Fruit fly (Drosophila melanogaster) whole organism, embryonic: ENCODE results near the gene CG13086.

Source experiments
- Awh ChIP-seq: fragments of 200-800 bp; sonication (Bioruptor generic); IDR thresholded peaks from 2 replicates; pipeline ENCODE4, ENCODE4 v1.3.6; 2022; ENCODE audit warnings: missing biosample characterization, missing genetic modification characterization
- CG10209 ChIP-seq: fragments of 200-800 bp; sonication (Bioruptor generic); optimal IDR thresholded peaks from 3 replicates; lab custom pipeline; 2017; ENCODE audit warnings: missing biosample characterization, mild to moderate bottlenecking, missing genetic modification characterization, missing genetic modification reagents
- CG10274 ChIP-seq: fragments of 200-800 bp; sonication (Bioruptor generic); optimal IDR thresholded peaks from 3 replicates; lab custom pipeline; 2017; ENCODE audit warnings: missing biosample characterization, mild to moderate bottlenecking, missing genetic modification characterization
- CG11695 ChIP-seq: fragments of 200-800 bp; sonication (Bioruptor generic); IDR thresholded peaks from 3 replicates; pipeline ENCODE4 v1.3.6; 2022; ENCODE audit warnings: missing biosample characterization, missing genetic modification characterization
- CG13287 ChIP-seq: fragments of 200-800 bp; sonication (Bioruptor generic); IDR thresholded peaks from 2 replicates; pipeline ENCODE4 v1.3.6; 2022; ENCODE audit warnings: missing biosample characterization, missing genetic modification characterization; ENCODE audit not compliant: partially characterized antibody
- CG13296 ChIP-seq: fragments of 200-800 bp; sonication (Bioruptor generic); optimal IDR thresholded peaks from 3 replicates; lab custom pipeline; 2018; ENCODE audit warnings: missing biosample characterization, mild to moderate bottlenecking, missing genetic modification characterization
- CG14710 ChIP-seq: fragments of 200-800 bp; sonication (Bioruptor generic); optimal IDR thresholded peaks from 3 replicates; lab custom pipeline; 2019; ENCODE audit warnings: missing biosample characterization, mild to moderate bottlenecking, missing genetic modification characterization, moderate library complexity
- CG15269 ChIP-seq: fragments of 200-800 bp; sonication (Bioruptor generic); optimal IDR thresholded peaks from 2 replicates; lab custom pipeline; 2018; ENCODE audit warnings: missing biosample characterization, mild to moderate bottlenecking, missing genetic modification characterization, moderate library complexity
- CG15514 ChIP-seq: fragments of 200-800 bp; sonication (Bioruptor generic); optimal IDR thresholded peaks from 3 replicates; lab custom pipeline; 2017; ENCODE audit warnings: missing biosample characterization, missing genetic modification characterization, mild to moderate bottlenecking, moderate library complexity, missing genetic modification reagents
- CG15601 ChIP-seq: fragments of 200-800 bp; sonication (Bioruptor generic); optimal IDR thresholded peaks from 3 replicates; lab custom pipeline; 2019; ENCODE audit warnings: missing biosample characterization, mild to moderate bottlenecking, missing genetic modification characterization, moderate library complexity
- CG17186 ChIP-seq: fragments of 200-800 bp; sonication (Bioruptor generic); optimal IDR thresholded peaks from 3 replicates; lab custom pipeline; 2017; ENCODE audit warnings: missing biosample characterization, missing genetic modification reagents, missing genetic modification characterization
- CG17359 ChIP-seq: fragments of 200-800 bp; sonication (Bioruptor generic); optimal IDR thresholded peaks from 3 replicates; lab custom pipeline; 2018; ENCODE audit warnings: missing biosample characterization, mild to moderate bottlenecking, missing genetic modification characterization, moderate library complexity
- CG18599 ChIP-seq: fragments of 200-800 bp; sonication (Bioruptor generic); optimal IDR thresholded peaks from 3 replicates; lab custom pipeline; 2017; ENCODE audit warnings: missing biosample characterization, missing genetic modification characterization, mild to moderate bottlenecking, moderate library complexity, missing genetic modification reagents
- CG2875 ChIP-seq: fragments of 200-800 bp; sonication (Bioruptor generic); optimal IDR thresholded peaks from 2 replicates; lab custom pipeline; 2017; ENCODE audit warnings: missing biosample characterization, mild to moderate bottlenecking, missing genetic modification characterization, missing genetic modification reagents
- CG30403 ChIP-seq: fragments of 200-800 bp; sonication (Bioruptor generic); optimal IDR thresholded peaks from 3 replicates; lab custom pipeline; 2016; ENCODE audit warnings: missing biosample characterization, missing genetic modification characterization
- CG31388 ChIP-seq: fragments of 200-800 bp; sonication (Bioruptor generic); optimal IDR thresholded peaks from 2 replicates; lab custom pipeline; 2016; ENCODE audit warnings: missing biosample characterization, missing genetic modification characterization
- CG32532 ChIP-seq: fragments of 200-800 bp; sonication (Bioruptor generic); IDR thresholded peaks from 2 replicates; pipeline ENCODE4 v1.3.6; 2022; ENCODE audit warnings: missing biosample characterization, missing genetic modification characterization
- CG33213 ChIP-seq: fragments of 200-800 bp; sonication (Bioruptor generic); optimal IDR thresholded peaks from 3 replicates; lab custom pipeline; 2016; ENCODE audit warnings: missing biosample characterization, missing genetic modification characterization
- CG6791 ChIP-seq: fragments of 200-800 bp; sonication (Bioruptor generic); IDR thresholded peaks from 3 replicates; pipeline ENCODE4 v1.3.6; 2022; ENCODE audit warnings: missing biosample characterization, missing genetic modification characterization; ENCODE audit not compliant: partially characterized antibody
- CG7372 ChIP-seq: fragments of 200-800 bp; sonication (Bioruptor generic); IDR thresholded peaks from 2 replicates; pipeline ENCODE4 v1.3.6; 2022; ENCODE audit warnings: missing biosample characterization, missing genetic modification characterization
- CG7745 ChIP-seq: fragments of 200-800 bp; sonication (Bioruptor generic); optimal IDR thresholded peaks from 2 replicates; lab custom pipeline; 2018; ENCODE audit warnings: missing biosample characterization, mild to moderate bottlenecking, missing genetic modification characterization, moderate library complexity
- CG7786 ChIP-seq: fragments of 200-800 bp; sonication (Bioruptor generic); optimal IDR thresholded peaks from 2 replicates; lab custom pipeline; 2016; ENCODE audit warnings: missing biosample characterization, missing genetic modification characterization
- CG9215 ChIP-seq: fragments of 200-800 bp; sonication (Bioruptor generic); IDR thresholded peaks from 2 replicates; pipeline ENCODE4 v1.3.6; 2022; ENCODE audit warnings: missing biosample characterization, missing genetic modification characterization
- D19B ChIP-seq: fragments of 200-800 bp; sonication (Bioruptor generic); optimal IDR thresholded peaks from 2 replicates; lab custom pipeline; 2017; ENCODE audit warnings: missing biosample characterization, mild to moderate bottlenecking, missing genetic modification characterization
- Dll ChIP-seq: fragments of 200-800 bp; sonication (Bioruptor generic); IDR thresholded peaks from 4 replicates; pipeline ENCODE4 v1.3.6; 2022; ENCODE audit warnings: missing biosample characterization, missing genetic modification characterization; ENCODE audit not compliant: partially characterized antibody
- Drgx ChIP-seq: fragments of 200-800 bp; sonication (Bioruptor generic); IDR thresholded peaks from 2 replicates; pipeline ENCODE4 v1.3.6; 2022; ENCODE audit warnings: missing biosample characterization, missing genetic modification characterization
- HLH3B ChIP-seq: fragments of 200-800 bp; sonication (Bioruptor generic); IDR thresholded peaks from 2 replicates; pipeline ENCODE4 v1.3.6; 2022; ENCODE audit warnings: missing biosample characterization, missing genetic modification characterization
- HmgD ChIP-seq: fragments of 200-800 bp; sonication (Bioruptor generic); optimal IDR thresholded peaks from 3 replicates; lab custom pipeline; 2016; ENCODE audit warnings: missing biosample characterization, missing genetic modification characterization
- Hmr ChIP-seq: fragments of 200-800 bp; sonication (Bioruptor generic); optimal IDR thresholded peaks from 3 replicates; lab custom pipeline; 2017; ENCODE audit warnings: mild to moderate bottlenecking, missing biosample characterization, missing genetic modification reagents, missing genetic modification characterization
- Hr3 ChIP-seq: fragments of 200-800 bp; sonication (Bioruptor generic); optimal IDR thresholded peaks from 3 replicates; lab custom pipeline; 2016; ENCODE audit warnings: missing biosample characterization, missing genetic modification characterization
- MTF-1 ChIP-seq: fragments of 200-800 bp; sonication (Bioruptor generic); optimal IDR thresholded peaks from 2 replicates; lab custom pipeline; 2018; ENCODE audit warnings: missing biosample characterization, mild to moderate bottlenecking, missing genetic modification characterization, borderline replicate concordance
- Meics ChIP-seq: fragments of 200-800 bp; sonication (Bioruptor generic); optimal IDR thresholded peaks from 2 replicates; lab custom pipeline; 2017; ENCODE audit warnings: missing biosample characterization, mild to moderate bottlenecking, missing genetic modification characterization
- Spps ChIP-seq: fragments of 200-800 bp; sonication (Bioruptor generic); optimal IDR thresholded peaks from 2 replicates; lab custom pipeline; 2018; ENCODE audit warnings: missing biosample characterization, mild to moderate bottlenecking, missing genetic modification characterization
- Stat92E ChIP-seq, 3 experiments: fragments of >200 bp in 2 of 3; fragments of 200-800 bp in 1 of 3; sonication (Bioruptor generic) in 1 of 3; optimal IDR thresholded peaks; 2 replicates each; lab custom pipeline; 2017 to 2019; ENCODE audit warnings: missing biosample characterization in 3 of 3, missing genetic modification characterization in 3 of 3, mild to moderate bottlenecking in 1 of 3, moderate library complexity in 1 of 3
- Xbp1 ChIP-seq: fragments of 200-800 bp; sonication (Bioruptor generic); optimal IDR thresholded peaks from 3 replicates; lab custom pipeline; 2016; ENCODE audit warnings: missing biosample characterization, mild to moderate bottlenecking, missing genetic modification characterization
- ara ChIP-seq: fragments of 200-800 bp; sonication (Bioruptor generic); IDR thresholded peaks from 2 replicates; pipeline ENCODE4 v1.3.6; 2022; ENCODE audit warnings: missing biosample characterization, missing genetic modification characterization
- chm ChIP-seq: fragments of 200-800 bp; sonication (Bioruptor generic); IDR thresholded peaks from 2 replicates; pipeline ENCODE4 v1.3.6; 2022; ENCODE audit warnings: missing biosample characterization, missing genetic modification characterization
- dan ChIP-seq: fragments of 200-800 bp; sonication (Bioruptor generic); IDR thresholded peaks from 2 replicates; pipeline ENCODE4 v1.3.6; 2022; ENCODE audit warnings: missing biosample characterization, missing genetic modification characterization
- grau ChIP-seq: fragments of 200-800 bp; optimal IDR thresholded peaks from 3 replicates; lab custom pipeline; 2019; ENCODE audit warnings: missing biosample characterization, mild to moderate bottlenecking, missing genetic modification characterization, moderate library complexity
- her ChIP-seq: fragments of 200-800 bp; sonication (Bioruptor generic); optimal IDR thresholded peaks from 2 replicates; lab custom pipeline; 2016; ENCODE audit warnings: missing biosample characterization, missing genetic modification characterization
- otp ChIP-seq: fragments of 200-800 bp; sonication (Bioruptor generic); IDR thresholded peaks from 3 replicates; pipeline ENCODE4, ENCODE4 v1.3.6; 2022; ENCODE audit warnings: missing biosample characterization, missing genetic modification characterization
- peb ChIP-seq: fragments of 200-800 bp; sonication (Bioruptor generic); IDR thresholded peaks from 2 replicates; pipeline ENCODE4 v1.3.6; 2022; ENCODE audit warnings: missing biosample characterization, missing genetic modification characterization
- repo ChIP-seq: fragments of 200-800 bp; sonication (Bioruptor generic); optimal IDR thresholded peaks from 2 replicates; lab custom pipeline; 2016; ENCODE audit warnings: missing biosample characterization, missing genetic modification characterization
- scrt ChIP-seq: fragments of 200-800 bp; sonication (Bioruptor generic); optimal IDR thresholded peaks from 2 replicates; lab custom pipeline; 2018; ENCODE audit warnings: missing biosample characterization, mild to moderate bottlenecking, missing genetic modification characterization, moderate library complexity
- tll ChIP-seq, 2 experiments: fragments of 200-800 bp in 1 of 2; fragments of >200 bp in 1 of 2; sonication (Bioruptor generic) in 1 of 2; optimal IDR thresholded peaks; 2 replicates each; lab custom pipeline; 2017 to 2019; ENCODE audit warnings: missing biosample characterization in 2 of 2, missing genetic modification characterization in 2 of 2, mild to moderate bottlenecking in 1 of 2, moderate library complexity in 1 of 2
- tna ChIP-seq: fragments of 200-800 bp; sonication (Bioruptor generic); IDR thresholded peaks from 2 replicates; pipeline ENCODE4 v1.3.6; 2022; ENCODE audit warnings: missing biosample characterization, missing genetic modification characterization; ENCODE audit not compliant: partially characterized antibody
- trh ChIP-seq: fragments of 200-800 bp; sonication (Bioruptor generic); optimal IDR thresholded peaks from 2 replicates; lab custom pipeline; 2016; ENCODE audit warnings: missing biosample characterization, missing genetic modification characterization
- ttk ChIP-seq: fragments of 200-800 bp; sonication (Bioruptor generic); IDR thresholded peaks from 2 replicates; pipeline ENCODE4 v2.1.2; 2022; ENCODE audit warnings: missing biosample characterization, missing genetic modification characterization
- tx ChIP-seq: fragments of 200-800 bp; sonication (Bioruptor generic); optimal IDR thresholded peaks from 2 replicates; lab custom pipeline; 2016; ENCODE audit warnings: missing biosample characterization, missing genetic modification characterization
- zen ChIP-seq: fragments of 200-800 bp; sonication (Bioruptor generic); optimal IDR thresholded peaks from 3 replicates; lab custom pipeline; 2018; ENCODE audit warnings: missing biosample characterization, mild to moderate bottlenecking, missing genetic modification characterization, moderate library complexity

The CG13086 gene

DNA sequence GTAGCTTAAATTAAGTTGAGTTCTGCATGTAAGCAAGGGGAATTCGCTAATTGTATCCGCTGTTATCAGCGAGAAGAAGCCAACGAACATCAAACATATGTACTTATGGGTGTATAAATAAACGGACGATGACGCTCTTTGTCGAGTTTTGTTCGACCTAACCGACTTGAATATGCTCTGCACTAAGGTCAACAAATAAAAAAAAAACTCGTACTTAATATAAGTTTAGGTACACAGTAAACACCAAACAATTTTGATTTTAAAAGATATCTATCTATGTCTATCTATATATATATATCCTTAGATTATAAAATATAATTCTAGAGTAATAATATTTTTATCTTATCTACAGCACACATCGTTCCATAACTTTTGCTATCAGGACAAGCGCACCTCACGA, 447 bp downstream of the CG13086 start (continued):
- TF ChIP-seq CG30403 (GFP tag; lab: Kevin White, UChicago): peak; percentile 32
- TF ChIP-seq Hr3 (GFP tag; lab: Kevin White, UChicago): no peak
- peak; percentile 26; the same call in 1 of the 2 replicates for TF ChIP-seq CG32532 (GFP tag; lab: Robert Waterston, UW)
- TF ChIP-seq CG6791: no peak
- no peak for TF ChIP-seq tll (GFP tag; optimal IDR thresholded peaks at IDR 0.05; lab: Kevin White, UChicago)
- no peak for TF ChIP-seq CG7745
- TF ChIP-seq Dll (GFP tag; lab: Robert Waterston, UW): no peak
- TF ChIP-seq CG7372 (GFP tag; lab: Robert Waterston, UW): no peak
- TF ChIP-seq CG13296 (GFP tag; lab: Kevin White, UChicago): no peak
- TF ChIP-seq CG31388 (GFP tag; lab: Kevin White, UChicago): no peak
- TF ChIP-seq CG15269 (tag; lab: Kevin White, UChicago): peak; percentile 34
- no peak for TF ChIP-seq CG33213
- TF ChIP-seq Drgx (GFP tag; lab: Robert Waterston, UW): peak; percentile 48
- TF ChIP-seq CG7786 (GFP tag; lab: Kevin White, UChicago): no peak
- TF ChIP-seq Awh: no peak
- no peak for TF ChIP-seq MTF-1 (GFP tag; lab: Kevin White, UChicago)
- TF ChIP-seq CG14710: peak; percentile 5
- no peak for TF ChIP-seq D19B (GFP tag; lab: Kevin White, UChicago)
- TF ChIP-seq Stat92E (GFP tag; optimal IDR thresholded peaks at IDR 0.05; lab: Kevin White, UChicago): no peak
- peak; percentile 40 for TF ChIP-seq CG18599 (GFP tag; lab: Kevin White, UChicago)
- peak; percentile 50 for TF ChIP-seq Meics (GFP tag; lab: Kevin White, UChicago)
- TF ChIP-seq ara (GFP tag; lab: Robert Waterston, UW): no peak
- TF ChIP-seq CG15514 (GFP tag; lab: Kevin White, UChicago): no peak
- TF ChIP-seq CG13287 (GFP tag; lab: Robert Waterston, UW): no peak
- TF ChIP-seq her (GFP tag; lab: Kevin White, UChicago): no peak
- TF ChIP-seq CG17359 (tag; lab: Kevin White, UChicago): peak; percentile 21
- TF ChIP-seq HLH3B: no peak
- TF ChIP-seq CG9215 (GFP tag; lab: Robert Waterston, UW): no peak
- TF ChIP-seq CG2875: no peak
- TF ChIP-seq ttk (GFP tag; lab: Robert Waterston, UW): no peak
- no peak for TF ChIP-seq repo (GFP tag; lab: Kevin White, UChicago)
- TF ChIP-seq Hmr (GFP tag; lab: Kevin White, UChicago): peak; percentile 45
- no peak for TF ChIP-seq tx (GFP tag; lab: Kevin White, UChicago)
- no peak for TF ChIP-seq peb
- TF ChIP-seq CG10209 (GFP tag; lab: Kevin White, UChicago): no peak
- no peak for TF ChIP-seq zen (tag; lab: Kevin White, UChicago)
- TF ChIP-seq Spps (tag; lab: Kevin White, UChicago): no peak
- peak; percentile 28 for TF ChIP-seq Xbp1 (GFP tag; lab: Kevin White, UChicago)
- TF ChIP-seq trh: no peak
- no peak for TF ChIP-seq tna
- TF ChIP-seq HmgD (GFP tag; lab: Kevin White, UChicago): no peak
- TF ChIP-seq dan (GFP tag; lab: Robert Waterston, UW): no peak
- TF ChIP-seq scrt: no peak
- peak; percentile 34 for TF ChIP-seq grau (tag; lab: Kevin White, UChicago)
- TF ChIP-seq CG10274 (GFP tag; lab: Kevin White, UChicago): peak; percentile 86
- no peak for TF ChIP-seq CG17186 (GFP tag; lab: Kevin White, UChicago)
- TF ChIP-seq chm (GFP tag; lab: Robert Waterston, UW): no peak
- TF ChIP-seq CG11695 (GFP tag; lab: Robert Waterston, UW): no peak
- peak; percentile 15 for TF ChIP-seq CG15601 (tag; lab: Kevin White, UChicago)
- no peak for TF ChIP-seq otp (GFP tag; lab: Robert Waterston, UW)
